Worm (Caenorhabditis elegans): ENCODE measurements around the gene Y46G5A.22.

DNA sequence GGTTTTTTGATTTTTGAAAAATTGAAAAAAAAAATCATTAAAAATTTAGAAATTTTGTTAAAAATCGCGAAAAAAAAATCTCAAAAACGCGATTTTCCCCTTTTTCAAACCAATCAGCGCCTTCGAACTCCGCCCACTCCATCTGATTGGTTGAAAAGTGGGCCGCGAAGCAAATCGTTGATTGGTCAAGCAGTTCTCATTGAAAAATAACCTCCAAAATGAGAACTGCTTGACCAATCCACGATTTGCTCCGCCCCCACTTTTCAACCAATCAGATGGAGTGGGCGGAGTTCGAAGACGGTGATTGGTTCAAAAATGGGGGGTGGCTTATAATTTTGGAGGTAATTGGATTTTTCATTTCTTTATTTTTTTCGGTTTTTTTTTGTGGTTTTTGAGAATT is 28.0 kb downstream of the Y46G5A.22 start:
- TF ChIP-seq dao-5 (tag; optimal IDR thresholded peaks at IDR 0.05) = no peak
- TF ChIP-seq W03F9.2 (tag; optimal IDR thresholded peaks at IDR 0.05) = no peak
- TF ChIP-seq him-1 (tag; optimal IDR thresholded peaks at IDR 0.05) = no peak

All from whole organism, L4/young adult.